Worm (Caenorhabditis elegans): ENCODE data around the gene ttc-17.

Gene ttc-17

ce11 chrV:8937476-8938249, 19.2 kb upstream of the ttc-17 start:
- TF ChIP-seq ama-1 (optimal IDR thresholded peaks at IDR 0.05), result peak; percentile 75
- no peak for TF ChIP-seq nhr-129 (tag; optimal IDR thresholded peaks at IDR 0.05)
- no peak for TF ChIP-seq R02D3.7 (tag; optimal IDR thresholded peaks at IDR 0.05)
- no peak for TF ChIP-seq ceh-82 (tag; optimal IDR thresholded peaks at IDR 0.05)

- TF ChIP-seq C34F6.9 (tag; optimal IDR thresholded peaks at IDR 0.05) (no peak), gmeb-1 (tag; optimal IDR thresholded peaks at IDR 0.05) (no peak), ZK546.5 (tag; optimal IDR thresholded peaks at IDR 0.05) (no peak), ama-1 (optimal IDR thresholded peaks at IDR 0.05) (peak; percentile 11), aly-2 (tag; optimal IDR thresholded peaks at IDR 0.05) (no peak), F13H6.1 (tag; optimal IDR thresholded peaks at IDR 0.05) (no peak), R02D3.7 (tag; optimal IDR thresholded peaks at IDR 0.05) (no peak)
Observed at ce11 chrV:8938445-8938844, 18.4 kb upstream of the ttc-17 start.

ce11 chrV:8938943-8939342, 17.9 kb upstream of the ttc-17 start:
- TF ChIP-seq ZK546.5 (tag; optimal IDR thresholded peaks at IDR 0.05) (no peak), unc-62 (GFP tag; optimal IDR thresholded peaks at IDR 0.05) (no peak), ama-1 (optimal IDR thresholded peaks at IDR 0.05) (no peak), nhr-129 (tag; optimal IDR thresholded peaks at IDR 0.05) (no peak), unc-39 (tag; optimal IDR thresholded peaks at IDR 0.05) (no peak), nhr-12 (tag; optimal IDR thresholded peaks at IDR 0.05) (no peak), ceh-16 (tag; optimal IDR thresholded peaks at IDR 0.05) (no peak), Y55F3AM.14 (GFP tag; optimal IDR thresholded peaks at IDR 0.05) (no peak), lin-13 (GFP tag; optimal IDR thresholded peaks at IDR 0.05) (no peak), nhr-11 (tag; optimal IDR thresholded peaks at IDR 0.05) (no peak), fos-1 (tag; optimal IDR thresholded peaks at IDR 0.05) (no peak), elt-1 (tag; optimal IDR thresholded peaks at IDR 0.05) (no peak), nhr-6 (tag; optimal IDR thresholded peaks at IDR 0.05) (no peak), C34F6.9 (tag; optimal IDR thresholded peaks at IDR 0.05) (no peak), mdl-1 (tag; optimal IDR thresholded peaks at IDR 0.05) (no peak), lsy-2 (tag; optimal IDR thresholded peaks at IDR 0.05) (no peak), alr-1 (tag; optimal IDR thresholded peaks at IDR 0.05) (no peak), skn-1 (tag; optimal IDR thresholded peaks at IDR 0.05) (no peak), dmd-4 (tag; optimal IDR thresholded peaks at IDR 0.05) (no peak), nhr-23 (tag; optimal IDR thresholded peaks at IDR 0.05) (no peak)

- TF ChIP-seq egl-27 (tag; optimal IDR thresholded peaks at IDR 0.05), result no peak
- TF ChIP-seq nhr-12 (tag; optimal IDR thresholded peaks at IDR 0.05), result no peak
- TF ChIP-seq nhr-6 (tag; optimal IDR thresholded peaks at IDR 0.05), result no peak
- TF ChIP-seq skn-1 (tag; optimal IDR thresholded peaks at IDR 0.05), result no peak
- no peak for TF ChIP-seq ceh-16 (tag; optimal IDR thresholded peaks at IDR 0.05)
- TF ChIP-seq lsy-2 (tag; optimal IDR thresholded peaks at IDR 0.05), result peak in 1 of 2 experiments; percentile 43
- TF ChIP-seq dmd-4 (tag; optimal IDR thresholded peaks at IDR 0.05), result no peak
- TF ChIP-seq blmp-1 (tag; optimal IDR thresholded peaks at IDR 0.05; ENCODE audit: insufficient read depth), result no peak
- no peak for TF ChIP-seq ZK546.5 (tag; optimal IDR thresholded peaks at IDR 0.05)
- TF ChIP-seq sem-4 (tag; optimal IDR thresholded peaks at IDR 0.05), result no peak
- TF ChIP-seq nhr-25 (tag; optimal IDR thresholded peaks at IDR 0.05), result no peak
- no peak for TF ChIP-seq nhr-237 (tag; optimal IDR thresholded peaks at IDR 0.05)
- TF ChIP-seq R02D3.7 (tag; optimal IDR thresholded peaks at IDR 0.05), result no peak
- TF ChIP-seq crh-2 (tag; optimal IDR thresholded peaks at IDR 0.05), result peak; percentile 58
- no peak for TF ChIP-seq nhr-21 (tag; optimal IDR thresholded peaks at IDR 0.05)
- TF ChIP-seq lin-39 (tag; optimal IDR thresholded peaks at IDR 0.05), result no peak
- no peak for TF ChIP-seq nhr-10 (tag; optimal IDR thresholded peaks at IDR 0.05)
- no peak for TF ChIP-seq nhr-23 (tag; optimal IDR thresholded peaks at IDR 0.05)
- no peak for TF ChIP-seq nhr-77 (tag; optimal IDR thresholded peaks at IDR 0.05)
- TF ChIP-seq C34F6.9 (tag; optimal IDR thresholded peaks at IDR 0.05), result peak; percentile 23
- no peak for TF ChIP-seq unc-55 (GFP tag; optimal IDR thresholded peaks at IDR 0.05)
- TF ChIP-seq ztf-1 (GFP tag; conservative IDR thresholded peaks at IDR 0.05), result no peak
- peak; percentile 97 for TF ChIP-seq ama-1 (optimal IDR thresholded peaks at IDR 0.05)
- no peak for TF ChIP-seq nhr-11 (tag; optimal IDR thresholded peaks at IDR 0.05)
- no peak for TF ChIP-seq gmeb-1 (tag; optimal IDR thresholded peaks at IDR 0.05)
- no peak for TF ChIP-seq lin-11 (tag; optimal IDR thresholded peaks at IDR 0.05)
- TF ChIP-seq fos-1 (tag; optimal IDR thresholded peaks at IDR 0.05), result no peak
- no peak for TF ChIP-seq mbf-1 (tag; optimal IDR thresholded peaks at IDR 0.05)
- TF ChIP-seq aly-2 (tag; optimal IDR thresholded peaks at IDR 0.05), result no peak
- TF ChIP-seq ztf-4 (tag; optimal IDR thresholded peaks at IDR 0.05), result peak; percentile 85
- no peak for TF ChIP-seq zag-1 (tag; optimal IDR thresholded peaks at IDR 0.05)
- TF ChIP-seq F13H6.1 (tag; optimal IDR thresholded peaks at IDR 0.05), result peak; percentile 33
- TF ChIP-seq lin-13 (GFP tag; optimal IDR thresholded peaks at IDR 0.05), result peak; percentile 26
- no peak for TF ChIP-seq ceh-82 (tag; optimal IDR thresholded peaks at IDR 0.05)
- TF ChIP-seq elt-1 (tag; optimal IDR thresholded peaks at IDR 0.05), result no peak
- TF ChIP-seq sma-9 (GFP tag; optimal IDR thresholded peaks at IDR 0.05), result no peak
- no peak for TF ChIP-seq sma-9 (tag; optimal IDR thresholded peaks at IDR 0.05)
- no peak for TF ChIP-seq mdl-1 (tag; optimal IDR thresholded peaks at IDR 0.05)
Observed at ce11 chrV:8939424-8940065, 17.3 kb upstream of the ttc-17 start.

Measured in whole organism, L2 larva.